Worm (Caenorhabditis elegans) whole organism, late embryonic: ENCODE measurements around the gene T10H9.1.

Experiments used
- K02D7.2 ChIP-seq: sonication (generic microtip); optimal IDR thresholded peaks from 2 replicates; lab custom pipeline; 2017; ENCODE audit warnings: mild to moderate bottlenecking, missing genetic modification characterization, missing compliant biosample characterization
- K09A11.1 ChIP-seq: sonication (generic microtip); optimal IDR thresholded peaks from 2 replicates; lab custom pipeline; 2017; ENCODE audit warnings: antibody characterized with exemption, mild to moderate bottlenecking, missing genetic modification characterization, missing compliant biosample characterization; ENCODE audit not compliant: insufficient read depth
- T23F11.4 ChIP-seq: fragments of 200-800 bp; sonication (Bioruptor generic); optimal IDR thresholded peaks from 2 replicates; lab custom pipeline; 2018; ENCODE audit warnings: mild to moderate bottlenecking, missing genetic modification characterization, missing compliant biosample characterization
- ceh-6 ChIP-seq: fragments of 200-800 bp; sonication (Bioruptor generic); optimal IDR thresholded peaks from 2 replicates; lab custom pipeline; 2018; ENCODE audit warnings: mild to moderate bottlenecking, missing genetic modification characterization, missing compliant biosample characterization
- ceh-9 ChIP-seq: sonication (generic microtip); optimal IDR thresholded peaks from 2 replicates; lab custom pipeline; 2016; ENCODE audit warnings: mild to moderate bottlenecking, missing genetic modification characterization, inconsistent platforms, missing compliant biosample characterization
- che-1 ChIP-seq: sonication (generic microtip); optimal IDR thresholded peaks from 2 replicates; lab custom pipeline; 2016; ENCODE audit warnings: mild to moderate bottlenecking, missing genetic modification characterization, missing compliant biosample characterization
- elt-2 ChIP-seq: sonication (generic microtip); optimal IDR thresholded peaks from 2 replicates; lab custom pipeline; 2016; ENCODE audit warnings: missing genetic modification reagents, missing genetic modification characterization, missing compliant biosample characterization
- fax-1 ChIP-seq: sonication (generic microtip); optimal IDR thresholded peaks from 2 replicates; lab custom pipeline; 2016; ENCODE audit warnings: missing genotype, missing genetic modification characterization, missing compliant biosample characterization
- fkh-10 ChIP-seq: fragments of 150-350 bp; optimal IDR thresholded peaks from 2 replicates; lab custom pipeline; 2014; ENCODE audit warnings: missing biosample characterization, missing genetic modification reagents, missing genetic modification characterization
- fkh-6 ChIP-seq: sonication (generic microtip); optimal IDR thresholded peaks from 2 replicates; lab custom pipeline; 2016; ENCODE audit warnings: missing genetic modification characterization, missing compliant biosample characterization
- hlh-13 ChIP-seq: fragments of 200-800 bp; sonication (Bioruptor generic); optimal IDR thresholded peaks from 2 replicates; lab custom pipeline; 2018; ENCODE audit warnings: mild to moderate bottlenecking, missing genetic modification characterization, missing compliant biosample characterization
- hlh-15 ChIP-seq: sonication (generic microtip); optimal IDR thresholded peaks from 2 replicates; lab custom pipeline; 2016; ENCODE audit warnings: missing genetic modification characterization, missing compliant biosample characterization
- hlh-30 ChIP-seq: sonication (generic microtip); optimal IDR thresholded peaks from 2 replicates; lab custom pipeline; 2017; ENCODE audit warnings: antibody characterized with exemption, missing genetic modification characterization, missing compliant biosample characterization; ENCODE audit not compliant: insufficient read depth
- hlh-6 ChIP-seq: sonication (generic microtip); optimal IDR thresholded peaks from 2 replicates; lab custom pipeline; 2016; ENCODE audit warnings: missing genotype, missing genetic modification characterization, missing compliant biosample characterization
- lim-6 ChIP-seq: sonication (generic microtip); optimal IDR thresholded peaks from 2 replicates; lab custom pipeline; 2016; ENCODE audit warnings: missing genetic modification characterization, missing compliant biosample characterization
- lin-11 ChIP-seq: fragments of 200-800 bp; sonication (Bioruptor generic); optimal IDR thresholded peaks from 2 replicates; lab custom pipeline; 2018; ENCODE audit warnings: mild to moderate bottlenecking, missing genetic modification characterization, missing compliant biosample characterization
- mec-3 ChIP-seq: sonication (generic microtip); optimal IDR thresholded peaks from 2 replicates; lab custom pipeline; 2016; ENCODE audit warnings: borderline replicate concordance, missing genetic modification characterization, missing compliant biosample characterization
- nfya-1 ChIP-seq: sonication (generic microtip); optimal IDR thresholded peaks from 2 replicates; lab custom pipeline; 2017; ENCODE audit warnings: missing genetic modification characterization, mild to moderate bottlenecking, missing compliant biosample characterization, antibody characterized with exemption, moderate library complexity
- nhr-11 ChIP-seq: fragments of 150-350 bp; optimal IDR thresholded peaks from 2 replicates; lab custom pipeline; 2014; ENCODE audit warnings: missing biosample characterization, missing genetic modification characterization
- nhr-232 ChIP-seq: sonication (generic microtip); optimal IDR thresholded peaks from 2 replicates; lab custom pipeline; 2016; ENCODE audit warnings: missing genetic modification characterization, missing compliant biosample characterization
- npax-4 ChIP-seq: sonication (generic microtip); optimal IDR thresholded peaks from 2 replicates; lab custom pipeline; 2016; ENCODE audit warnings: missing genetic modification characterization, missing compliant biosample characterization
- odd-2 ChIP-seq: sonication (generic microtip); optimal IDR thresholded peaks from 2 replicates; lab custom pipeline; 2017; ENCODE audit warnings: antibody characterized with exemption, mild to moderate bottlenecking, missing genetic modification characterization, missing compliant biosample characterization
- pag-3 ChIP-seq: sonication (generic microtip); optimal IDR thresholded peaks from 2 replicates; lab custom pipeline; 2016; ENCODE audit warnings: missing compliant biosample characterization, missing genetic modification characterization, borderline replicate concordance
- pat-9 ChIP-seq: fragments of 200-800 bp; sonication (Bioruptor generic); optimal IDR thresholded peaks from 2 replicates; lab custom pipeline; 2018; ENCODE audit warnings: mild to moderate bottlenecking, missing genetic modification characterization, moderate library complexity, missing compliant biosample characterization
- ref-2 ChIP-seq: sonication (generic microtip); optimal IDR thresholded peaks from 2 replicates; lab custom pipeline; 2016; ENCODE audit warnings: missing genetic modification characterization, missing compliant biosample characterization
- rnt-1 ChIP-seq: sonication (generic microtip); optimal IDR thresholded peaks from 2 replicates; lab custom pipeline; 2016; ENCODE audit warnings: missing genetic modification characterization, missing compliant biosample characterization
- sdc-2 ChIP-seq: sonication (generic microtip); optimal IDR thresholded peaks from 2 replicates; lab custom pipeline; 2016; ENCODE audit warnings: missing genotype, missing genetic modification characterization, missing compliant biosample characterization
- sox-4 ChIP-seq: sonication (generic microtip); optimal IDR thresholded peaks from 2 replicates; lab custom pipeline; 2017; ENCODE audit warnings: mild to moderate bottlenecking, missing genetic modification characterization, inconsistent platforms, missing compliant biosample characterization
- tbx-7 ChIP-seq: sonication (generic microtip); optimal IDR thresholded peaks from 2 replicates; lab custom pipeline; 2016; ENCODE audit warnings: missing genotype, missing genetic modification characterization, missing compliant biosample characterization
- unc-3 ChIP-seq, 2 experiments: fragments of 200-800 bp in 1 of 2; sonication (Bioruptor generic) in 1 of 2; sonication (generic microtip) in 1 of 2; conservative IDR thresholded peaks in 1 of 2; optimal IDR thresholded peaks in 1 of 2; 2 replicates each; pipeline versions ENCODE4 v1.3.6 to Lab custom; 2016 to 2022; ENCODE audit warnings: missing compliant biosample characterization in 2 of 2, missing genetic modification characterization in 2 of 2, missing genetic modification reagents in 1 of 2
- unc-55 ChIP-seq: sonication (generic microtip); optimal IDR thresholded peaks from 2 replicates; lab custom pipeline; 2017; ENCODE audit warnings: missing biosample characterization, missing genetic modification reagents, missing genetic modification characterization
- zip-5 ChIP-seq: sonication (generic microtip); optimal IDR thresholded peaks from 2 replicates; lab custom pipeline; 2016; ENCODE audit warnings: missing genetic modification characterization, missing compliant biosample characterization

T10H9.1 gene

DNA sequence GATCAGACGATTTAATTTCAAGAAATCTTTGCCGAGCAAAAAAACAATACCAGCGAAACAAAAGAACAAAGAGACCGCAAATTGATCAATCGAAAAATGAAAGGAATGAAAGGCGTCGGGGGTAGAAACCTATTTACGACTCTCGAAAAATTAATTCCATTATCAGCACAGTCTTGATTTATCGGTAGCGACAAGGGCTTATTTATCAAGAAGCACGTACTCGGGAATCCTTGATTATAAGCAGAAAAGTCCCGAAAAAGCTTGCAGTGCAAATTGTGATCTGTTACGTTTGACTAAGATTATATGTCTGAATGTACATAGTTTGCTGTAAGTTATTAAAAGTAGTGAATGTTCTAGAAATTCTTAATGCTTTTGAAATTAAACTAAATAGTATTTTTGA is 17.1 kb downstream of the T10H9.1 start:
- no peak for TF ChIP-seq elt-2 (tag; lab: Kevin White, UChicago)
- TF ChIP-seq K02D7.2 (tag; lab: Kevin White, UChicago): no peak
- TF ChIP-seq unc-3 (GFP tag; conservative IDR thresholded peaks at IDR 0.05; lab: Robert Waterston, UW): no peak
- TF ChIP-seq unc-3 (tag; optimal IDR thresholded peaks at IDR 0.05; lab: Kevin White, UChicago): no peak
- TF ChIP-seq hlh-6 (tag; lab: Kevin White, UChicago): no peak
- TF ChIP-seq zip-5: no peak
- no peak for TF ChIP-seq lim-6 (tag; lab: Kevin White, UChicago)
- no peak for TF ChIP-seq nhr-11 (tag; lab: Kevin White, UChicago)
- no peak for TF ChIP-seq fkh-6 (tag; lab: Kevin White, UChicago)
- no peak for TF ChIP-seq fkh-10 (GFP tag; lab: Kevin White, UChicago)
- no peak for TF ChIP-seq che-1 (tag; lab: Kevin White, UChicago)
- TF ChIP-seq rnt-1 (tag; lab: Kevin White, UChicago): no peak
- TF ChIP-seq hlh-13 (GFP tag; lab: Kevin White, UChicago): no peak
- TF ChIP-seq ceh-6: no peak
- no peak for TF ChIP-seq hlh-30 (tag; lab: Kevin White, UChicago)

DNA sequence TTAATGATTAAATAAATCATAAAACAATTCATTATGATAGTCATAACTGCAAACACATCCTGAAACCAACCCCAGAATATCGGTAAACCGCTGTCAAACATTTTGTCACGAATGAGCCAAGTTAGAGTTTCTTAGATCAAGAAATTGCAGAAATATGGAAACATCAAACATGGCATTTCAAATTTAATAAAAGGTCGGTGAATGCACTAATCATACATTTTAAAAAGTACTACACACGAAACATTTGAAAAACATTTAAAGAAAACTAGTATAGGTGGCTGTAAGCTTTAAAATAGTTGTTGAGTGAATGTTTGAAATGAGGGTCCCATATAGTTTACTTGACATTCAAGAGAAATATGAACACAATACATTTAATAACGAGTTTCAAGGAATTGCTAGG is 19.3 kb downstream of the T10H9.1 start, which contains the start of gene str-180:
str-180 (minus strand) TSS at position 101 of the 400 bp plus-strand sequence.
- TF ChIP-seq unc-55 (GFP tag; lab: Kevin White, UChicago) (no peak), rnt-1 (tag; lab: Kevin White, UChicago) (no peak), npax-4 (tag; lab: Kevin White, UChicago) (no peak), pat-9 (tag; lab: Kevin White, UChicago) (no peak), nfya-1 (tag; lab: Kevin White, UChicago) (no peak), lim-6 (tag; lab: Kevin White, UChicago) (no peak), pag-3 (tag; lab: Kevin White, UChicago) (no peak), ceh-9 (no peak), tbx-7 (tag; lab: Kevin White, UChicago) (no peak), odd-2 (tag; lab: Kevin White, UChicago) (no peak), unc-3 (GFP tag; conservative IDR thresholded peaks at IDR 0.05; lab: Robert Waterston, UW) (no peak), unc-3 (tag; optimal IDR thresholded peaks at IDR 0.05; lab: Kevin White, UChicago) (no peak)
- TF ChIP-seq, all 69 proteins: peak for 0

DNA sequence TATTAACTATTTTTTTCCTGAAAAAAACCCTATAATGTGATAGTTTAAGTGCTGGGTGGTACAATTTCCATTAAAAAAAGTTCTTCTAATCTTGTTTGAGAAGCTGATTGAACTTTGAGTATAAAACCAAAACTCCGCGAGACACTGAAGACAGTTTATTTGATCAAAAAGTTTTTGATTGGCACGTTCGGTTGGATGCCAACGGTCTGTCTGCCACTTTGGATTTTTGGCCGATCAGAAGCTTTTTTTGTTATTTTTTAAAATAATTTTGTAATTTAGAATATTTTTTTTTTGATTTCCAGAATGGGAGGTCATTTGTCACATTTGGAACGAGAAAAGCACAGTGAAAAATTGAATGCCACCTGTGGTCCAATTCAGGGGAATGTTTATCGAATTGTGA is 20.1 kb downstream of the T10H9.1 start, which contains the start of gene cest-28:
cest-28 (plus strand) TSS at position 301 of the 400 bp plus-strand sequence.
- TF ChIP-seq pat-9 (tag; lab: Kevin White, UChicago): no peak
- no peak for TF ChIP-seq fax-1 (tag; lab: Kevin White, UChicago)
- TF ChIP-seq mec-3: no peak
- TF ChIP-seq T23F11.4 (GFP tag; lab: Kevin White, UChicago): no peak
- no peak for TF ChIP-seq sdc-2 (tag; lab: Kevin White, UChicago)

DNA sequence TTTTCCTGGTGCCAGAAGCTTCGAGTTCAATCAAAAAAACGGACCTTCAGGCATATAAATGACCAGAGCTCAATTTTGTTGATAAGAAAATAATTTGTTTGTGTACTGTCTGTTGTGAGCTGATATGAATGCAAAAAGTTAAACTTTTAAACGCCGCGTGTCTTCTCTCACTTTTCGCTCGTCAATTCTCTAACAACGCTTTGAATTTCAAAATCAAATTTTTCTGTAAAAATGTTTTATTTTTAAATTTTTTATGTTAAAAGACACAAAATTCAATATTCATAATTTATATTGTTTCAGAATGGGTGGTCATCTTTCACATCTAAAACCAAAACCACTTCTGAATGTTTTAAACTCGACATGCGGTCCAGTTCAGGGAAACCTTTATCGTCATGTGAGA is 24.6 kb downstream of the T10H9.1 start, which contains the start of gene cest-31:
cest-31 (plus strand) TSS at position 301 of the 400 bp plus-strand sequence.
- TF ChIP-seq fkh-10 (GFP tag; lab: Kevin White, UChicago): no peak
- TF ChIP-seq tbx-7 (tag; lab: Kevin White, UChicago): no peak
- no peak for TF ChIP-seq sox-4
- TF ChIP-seq K09A11.1 (tag; lab: Kevin White, UChicago): no peak
- no peak for TF ChIP-seq lin-11
- TF ChIP-seq ceh-9: no peak
- no peak for TF ChIP-seq ref-2 (tag; lab: Kevin White, UChicago)
- no peak for TF ChIP-seq nfya-1 (tag; lab: Kevin White, UChicago)
- TF ChIP-seq npax-4 (tag; lab: Kevin White, UChicago): no peak
- no peak for TF ChIP-seq sdc-2 (tag; lab: Kevin White, UChicago)
- TF ChIP-seq hlh-15 (tag; lab: Kevin White, UChicago): no peak
- no peak for TF ChIP-seq odd-2 (tag; lab: Kevin White, UChicago)
- TF ChIP-seq nhr-232: no peak
- no peak for TF ChIP-seq K02D7.2 (tag; lab: Kevin White, UChicago)
- no peak for TF ChIP-seq che-1 (tag; lab: Kevin White, UChicago)
